Fruit fly (Drosophila melanogaster): ENCODE data around the gene cmb.

cmb gene

DNA sequence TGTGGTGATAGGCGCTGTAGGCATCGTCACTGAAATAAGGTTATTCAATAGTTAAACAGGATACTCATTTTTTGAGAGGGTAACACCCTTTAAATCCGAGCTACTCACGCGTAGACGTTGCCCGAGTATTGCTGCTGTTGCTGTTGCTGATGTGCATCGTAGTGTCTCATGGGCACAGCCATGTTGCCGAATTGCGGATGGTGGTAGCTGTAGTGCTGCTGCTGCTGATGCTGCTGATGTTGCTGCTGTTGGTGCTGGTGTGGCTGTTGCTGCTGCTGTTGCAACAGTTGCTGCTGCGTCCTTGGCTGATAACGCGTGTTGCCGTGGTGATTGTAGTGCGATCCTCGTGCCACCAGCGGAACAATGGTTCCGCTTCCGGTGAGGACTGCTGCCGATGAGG, 12.2 kb upstream of the cmb start:
- TF ChIP-seq CTCF (optimal IDR thresholded peaks at IDR 0.05) (no peak), CG8478 (optimal IDR thresholded peaks at IDR 0.05) (no peak)

- TF ChIP-seq CTCF (optimal IDR thresholded peaks at IDR 0.05) = no peak
- TF ChIP-seq CG8478 (optimal IDR thresholded peaks at IDR 0.05) = no peak
These were observed 9.6 kb upstream of the cmb start for dm6 chr3L:13432791-13433190.

dm6 chr3L:13433522-13433921, 8.9 kb upstream of the cmb start:
- no peak for TF ChIP-seq CG8478 (optimal IDR thresholded peaks at IDR 0.05)

- TF ChIP-seq CG8478 (optimal IDR thresholded peaks at IDR 0.05) = no peak
- no peak for TF ChIP-seq CTCF (optimal IDR thresholded peaks at IDR 0.05)
These were observed 7.1 kb upstream of the cmb start, which contains the start of gene CG10713 for dm6 chr3L:13435170-13435727. TSS of gene CG10713 (minus strand) at chr3L:13435229.

DNA sequence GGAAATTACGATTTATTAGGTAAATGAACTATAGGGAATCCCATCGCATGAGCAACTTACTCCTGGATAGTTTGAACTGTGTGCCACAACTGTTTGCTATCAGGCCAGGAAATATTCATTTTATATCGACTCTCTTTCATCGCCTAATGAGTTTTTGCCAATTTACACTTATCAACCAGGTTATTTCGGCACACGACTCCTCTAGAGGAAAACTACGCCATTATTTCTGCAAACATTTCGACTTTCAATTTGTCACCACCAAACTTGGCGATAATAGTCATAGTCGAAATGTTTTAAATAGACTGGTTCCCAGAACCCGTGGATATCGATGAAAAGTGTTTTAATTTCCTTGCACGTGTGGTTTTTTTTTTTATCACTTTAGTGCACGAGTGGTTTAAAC, 5.4 kb upstream of the cmb start, which contains the start of gene CG10154:
TSS of gene CG10154 (minus strand) at position 101 of the 400 bp plus-strand sequence.
- no peak for TF ChIP-seq CG8478 (optimal IDR thresholded peaks at IDR 0.05)
- TF ChIP-seq CTCF (optimal IDR thresholded peaks at IDR 0.05) = no peak

DNA sequence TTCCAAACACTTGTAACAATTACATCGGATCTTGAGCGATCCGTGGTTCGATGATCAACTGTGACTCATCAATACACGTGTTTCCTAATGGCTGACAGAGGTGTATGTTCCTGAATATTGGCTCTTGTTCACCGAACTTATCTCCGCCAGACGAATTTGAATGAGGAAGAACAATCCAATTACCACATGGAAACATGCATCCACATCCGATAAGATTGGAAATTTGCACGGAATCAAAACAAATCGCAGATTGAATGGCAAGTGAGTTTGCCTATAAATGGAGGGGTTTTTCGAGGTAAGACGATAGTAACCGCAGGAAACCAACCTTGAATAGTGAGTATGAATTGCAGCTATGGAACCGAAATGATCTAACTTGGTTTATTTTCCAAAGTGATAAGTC, 4.7 kb upstream of the cmb start, which contains the start of gene CG10725:
TSS of gene CG10725 (plus strand) at position 301 of the 400 bp plus-strand sequence.
- no peak for TF ChIP-seq CTCF (optimal IDR thresholded peaks at IDR 0.05)
- TF ChIP-seq CG8478 (optimal IDR thresholded peaks at IDR 0.05) = no peak

dm6 chr3L:13440370-13440960, 1.9 kb upstream of the cmb start, which contains the start of the genes CG10140 and CG14109:
TSS of gene CG10140 (minus strand) at chr3L:13440470.
TSS of gene CG14109 (plus strand) at chr3L:13440910.
- no peak for TF ChIP-seq CTCF (optimal IDR thresholded peaks at IDR 0.05)
- no peak for TF ChIP-seq CG8478 (optimal IDR thresholded peaks at IDR 0.05)

DNA sequence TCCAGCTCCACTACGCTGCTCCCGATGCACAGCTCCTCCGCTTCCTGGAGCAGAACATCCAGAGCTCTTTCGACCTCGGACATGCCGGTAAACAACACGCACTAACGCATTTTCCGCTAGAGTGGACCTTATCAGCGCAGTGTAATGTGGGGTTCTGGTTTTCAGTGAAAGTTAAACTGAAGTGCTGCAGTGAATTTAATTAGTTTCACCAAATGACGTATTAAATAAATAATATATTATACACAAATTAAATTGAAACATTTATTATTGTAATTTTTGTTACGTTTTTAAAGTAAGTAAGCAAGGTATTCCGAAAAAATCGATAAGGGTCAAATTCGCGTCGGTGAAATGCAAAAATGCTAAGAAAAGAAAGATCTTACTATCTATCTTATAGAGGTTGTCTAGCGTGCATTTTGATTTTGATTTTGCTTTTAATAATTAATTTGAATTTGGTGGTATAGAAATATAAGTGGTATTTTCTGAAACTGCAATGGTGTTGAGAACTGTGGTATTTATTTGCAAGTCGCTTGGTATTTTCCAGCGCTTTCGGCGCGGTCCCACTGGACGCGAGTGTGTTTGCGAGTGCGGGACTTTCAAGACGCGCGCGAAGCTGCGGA, 7.9 kb downstream of the cmb start, which contains the start of the genes JMJD7 and CG10738:
TSS of gene JMJD7 (minus strand) at position 107 of the 617 bp plus-strand sequence.
TSS of gene CG10738 (plus strand) at position 594 of the 617 bp plus-strand sequence.
- no peak for TF ChIP-seq CTCF (optimal IDR thresholded peaks at IDR 0.05)

dm6 chr3L:13451562-13451961, 9.2 kb downstream of the cmb start:
- no peak for TF ChIP-seq CG8478 (optimal IDR thresholded peaks at IDR 0.05)

DNA sequence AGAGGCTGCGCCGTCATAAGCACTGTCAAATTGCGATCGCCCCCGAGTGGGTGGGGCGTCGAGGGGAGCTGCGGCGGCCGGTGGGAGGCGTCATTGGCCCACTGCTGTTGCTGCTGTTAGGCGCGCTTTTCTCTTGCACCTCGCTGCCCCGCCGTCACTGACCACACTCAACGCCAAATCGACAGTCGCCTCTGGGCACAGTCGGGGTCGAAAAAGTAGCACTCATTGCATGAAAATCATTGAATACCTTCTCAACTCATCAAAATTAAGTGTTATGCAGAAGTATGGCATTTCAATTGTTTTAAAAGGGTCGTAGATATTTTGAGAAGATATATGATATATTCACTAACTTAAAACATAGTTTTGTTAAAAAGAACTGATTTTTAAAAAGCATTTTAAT, 9.9 kb downstream of the cmb start:
- no peak for TF ChIP-seq CTCF (optimal IDR thresholded peaks at IDR 0.05)
- no peak for TF ChIP-seq CG8478 (optimal IDR thresholded peaks at IDR 0.05)

- TF ChIP-seq CTCF (optimal IDR thresholded peaks at IDR 0.05) (no peak), CG8478 (optimal IDR thresholded peaks at IDR 0.05) (no peak)
These were observed 12.4 kb downstream of the cmb start for dm6 chr3L:13454755-13455154.

dm6 chr3L:13457133-13457532, 14.7 kb downstream of the cmb start, which contains the start of gene CG10116:
TSS of gene CG10116 (minus strand) at chr3L:13457238.
- TF ChIP-seq CG8478 (optimal IDR thresholded peaks at IDR 0.05) (no peak), CTCF (optimal IDR thresholded peaks at IDR 0.05) (no peak)

DNA sequence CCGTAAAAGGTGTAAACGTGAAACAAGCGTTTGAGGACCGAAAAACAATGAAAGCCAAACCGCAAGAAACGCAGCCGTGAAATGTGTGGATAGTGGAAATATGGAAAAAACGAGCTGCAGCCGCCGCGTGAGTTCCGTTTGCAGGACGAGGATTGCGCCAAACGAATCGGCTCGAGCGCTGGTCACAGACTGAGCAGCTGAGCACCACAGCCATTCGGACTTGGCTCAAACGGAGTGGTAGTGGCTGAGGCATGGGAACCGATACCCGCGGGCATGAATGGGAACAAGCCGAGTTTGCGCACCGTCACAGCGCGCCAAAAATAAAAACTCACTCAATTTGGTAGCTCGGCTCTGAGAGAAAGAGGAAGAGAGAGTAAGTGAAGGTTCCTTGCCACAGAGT, 32.2 kb downstream of the cmb start, which contains the start of gene CG10089:
TSS of gene CG10089 (minus strand) at position 181 of the 400 bp plus-strand sequence.
- TF ChIP-seq CTCF (optimal IDR thresholded peaks at IDR 0.05) (no peak), CG8478 (optimal IDR thresholded peaks at IDR 0.05) (no peak)

DNA sequence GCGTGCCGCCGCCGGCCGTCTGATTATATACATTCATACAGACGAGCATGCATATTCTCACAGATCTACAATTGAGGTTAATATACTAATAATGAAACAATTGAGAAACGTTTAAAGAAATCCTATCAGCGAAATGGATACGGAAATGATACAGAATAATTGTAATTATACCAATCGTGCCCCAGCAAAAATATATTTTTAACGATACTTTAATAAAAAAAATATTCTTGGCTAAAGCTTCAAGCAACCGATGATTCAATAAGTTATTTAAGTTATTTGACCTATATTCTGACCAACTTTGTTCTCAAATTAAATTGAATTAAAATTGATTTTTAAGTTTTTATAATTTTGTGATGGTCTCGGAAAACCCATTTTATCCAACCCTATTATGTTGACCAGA, 33.7 kb downstream of the cmb start:
- TF ChIP-seq CG8478 (optimal IDR thresholded peaks at IDR 0.05) (no peak), CTCF (optimal IDR thresholded peaks at IDR 0.05) (no peak)

- TF ChIP-seq CTCF (optimal IDR thresholded peaks at IDR 0.05) (no peak), CG8478 (optimal IDR thresholded peaks at IDR 0.05) (no peak)
These were observed 34.4 kb downstream of the cmb start for dm6 chr3L:13476566-13477452.

Data from S2 (cell line).